Fruit fly (Drosophila melanogaster): ENCODE results near the gene Grl40a.

DNA sequence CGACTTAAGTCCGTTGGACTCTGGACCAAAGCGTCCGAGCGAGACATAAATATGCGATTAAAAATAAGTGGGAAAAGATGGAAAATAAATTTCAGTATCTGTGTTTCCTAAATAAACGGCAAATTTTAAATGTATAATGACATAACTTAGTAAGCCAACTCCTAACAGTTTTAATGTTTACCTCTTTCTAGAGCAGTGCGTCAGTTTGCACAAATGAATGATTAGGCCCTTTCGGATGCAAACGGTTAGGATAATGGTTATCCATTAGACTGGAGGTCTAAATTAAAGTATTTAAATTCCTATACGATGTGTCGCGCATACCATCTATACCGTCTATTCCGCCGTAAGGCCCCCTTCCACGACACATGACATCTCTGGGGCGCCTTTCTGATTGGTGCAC lies 44.8 kb upstream of the Grl40a start, which contains the start of gene CG2528:
- TF ChIP-seq Lpt (GFP tag; optimal IDR thresholded peaks at IDR 0.05) (no peak), fd85E (GFP tag; optimal IDR thresholded peaks at IDR 0.05) (no peak), CG16779 (tag; optimal IDR thresholded peaks at IDR 0.05) (no peak), salr (GFP tag; optimal IDR thresholded peaks at IDR 0.05) (no peak)
